Fruit fly (Drosophila melanogaster) whole organism, embryonic: Measurements from ENCODE around the gene Rpt6.
A peak's percentile ranks its signal among the peaks of the same experiment; 100 is the strongest.

Source experiments
- Adf1 ChIP-seq: fragments of 200-800 bp; sonication (Bioruptor generic); IDR thresholded peaks from 2 replicates; pipeline ENCODE4 v1.3.6; 2022; ENCODE audit warnings: missing biosample characterization, missing genetic modification characterization
- CG10959 ChIP-seq: fragments of 200-800 bp; sonication (Bioruptor generic); IDR thresholded peaks from 2 replicates; pipeline ENCODE4 v1.3.6; 2022; ENCODE audit warnings: missing biosample characterization, missing genetic modification characterization
- CG11696 ChIP-seq: fragments of 200-800 bp; sonication (Bioruptor generic); IDR thresholded peaks from 2 replicates; pipeline ENCODE4 v1.3.6; 2022; ENCODE audit warnings: missing biosample characterization, missing genetic modification characterization
- CG12104 ChIP-seq: fragments of 200-800 bp; sonication (Bioruptor generic); optimal IDR thresholded peaks from 3 replicates; lab custom pipeline; 2016; ENCODE audit warnings: missing biosample characterization, missing genetic modification characterization
- CG12942 ChIP-seq: fragments of 200-800 bp; sonication (Bioruptor generic); optimal IDR thresholded peaks from 3 replicates; lab custom pipeline; 2016; ENCODE audit warnings: missing biosample characterization, missing genetic modification characterization
- CG15696 ChIP-seq: fragments of 200-800 bp; sonication (Bioruptor generic); optimal IDR thresholded peaks from 2 replicates; lab custom pipeline; 2019; ENCODE audit warnings: missing biosample characterization, mild to moderate bottlenecking, missing genetic modification characterization, moderate library complexity
- CG17186 ChIP-seq: fragments of 200-800 bp; sonication (Bioruptor generic); optimal IDR thresholded peaks from 3 replicates; lab custom pipeline; 2017; ENCODE audit warnings: missing biosample characterization, missing genetic modification reagents, missing genetic modification characterization
- CG2678 ChIP-seq: fragments of 200-800 bp; sonication (Bioruptor generic); optimal IDR thresholded peaks from 3 replicates; lab custom pipeline; 2019; ENCODE audit warnings: missing biosample characterization, mild to moderate bottlenecking, missing genetic modification characterization, moderate library complexity
- CG31224 ChIP-seq: fragments of 200-800 bp; sonication (Bioruptor generic); IDR thresholded peaks from 2 replicates; pipeline ENCODE4 v1.3.6; 2022; ENCODE audit warnings: missing biosample characterization, missing genetic modification characterization
- CG33213 ChIP-seq: fragments of 200-800 bp; sonication (Bioruptor generic); optimal IDR thresholded peaks from 3 replicates; lab custom pipeline; 2016; ENCODE audit warnings: missing biosample characterization, missing genetic modification characterization
- CG33557 ChIP-seq: fragments of 200-800 bp; sonication (Bioruptor generic); optimal IDR thresholded peaks from 2 replicates; lab custom pipeline; 2019; ENCODE audit warnings: missing biosample characterization, mild to moderate bottlenecking, missing genetic modification characterization, moderate library complexity
- CG6272 ChIP-seq: fragments of 200-800 bp; sonication (Bioruptor generic); IDR thresholded peaks from 2 replicates; pipeline ENCODE4 v1.3.6; 2022; ENCODE audit warnings: missing biosample characterization, missing genetic modification characterization
- CG7357 ChIP-seq: fragments of 200-800 bp; sonication (Bioruptor generic); IDR thresholded peaks from 3 replicates; pipeline ENCODE4 v1.3.6; 2022; ENCODE audit warnings: missing biosample characterization, missing genetic modification characterization
- CG8281 ChIP-seq: fragments of 200-800 bp; sonication (Bioruptor generic); optimal IDR thresholded peaks from 2 replicates; lab custom pipeline; 2018; ENCODE audit warnings: missing biosample characterization, mild to moderate bottlenecking, missing genetic modification characterization, moderate library complexity
- CG8388 ChIP-seq: fragments of 200-800 bp; sonication (Bioruptor generic); optimal IDR thresholded peaks from 2 replicates; lab custom pipeline; 2019; ENCODE audit warnings: missing biosample characterization, mild to moderate bottlenecking, missing genetic modification characterization, moderate library complexity
- CG9609 ChIP-seq: fragments of 200-800 bp; sonication (Bioruptor generic); optimal IDR thresholded peaks from 3 replicates; lab custom pipeline; 2016; ENCODE audit warnings: missing biosample characterization, missing genetic modification characterization
- E2f2 ChIP-seq: fragments of 200-800 bp; sonication (Bioruptor generic); IDR thresholded peaks from 2 replicates; pipeline ENCODE4 v1.3.6; 2022; ENCODE audit warnings: missing biosample characterization, missing genetic modification characterization
- HLH3B ChIP-seq: fragments of 200-800 bp; sonication (Bioruptor generic); IDR thresholded peaks from 2 replicates; pipeline ENCODE4 v1.3.6; 2022; ENCODE audit warnings: missing biosample characterization, missing genetic modification characterization
- HLH54F ChIP-seq: fragments of 200-800 bp; sonication (Bioruptor generic); optimal IDR thresholded peaks from 3 replicates; lab custom pipeline; 2016; ENCODE audit warnings: missing biosample characterization, missing genetic modification characterization
- Hmx ChIP-seq: fragments of 200-800 bp; sonication (Bioruptor generic); optimal IDR thresholded peaks from 2 replicates; lab custom pipeline; 2016; ENCODE audit warnings: missing biosample characterization, missing genetic modification characterization
- Hr51 ChIP-seq, 2 experiments: fragments of 200-800 bp; sonication (Bioruptor generic); optimal IDR thresholded peaks; 2 replicates in 1 of 2; 3 replicates in 1 of 2; lab custom pipeline; 2016 to 2018; ENCODE audit warnings: missing biosample characterization in 2 of 2, missing genetic modification characterization in 2 of 2, mild to moderate bottlenecking in 1 of 2, moderate library complexity in 1 of 2
- Rx ChIP-seq: fragments of 200-800 bp; sonication (Bioruptor generic); IDR thresholded peaks from 2 replicates; pipeline ENCODE4 v1.3.6; 2022; ENCODE audit warnings: missing biosample characterization, missing genetic modification characterization
- Spps ChIP-seq: fragments of 200-800 bp; sonication (Bioruptor generic); optimal IDR thresholded peaks from 2 replicates; lab custom pipeline; 2018; ENCODE audit warnings: missing biosample characterization, mild to moderate bottlenecking, missing genetic modification characterization
- cwo ChIP-seq: fragments of 200-800 bp; sonication (Bioruptor generic); optimal IDR thresholded peaks from 3 replicates; lab custom pipeline; 2017; ENCODE audit warnings: missing biosample characterization, missing genetic modification characterization, mild to moderate bottlenecking, moderate library complexity, missing genetic modification reagents
- dimm ChIP-seq: fragments of 200-800 bp; sonication (Bioruptor generic); IDR thresholded peaks from 2 replicates; pipeline ENCODE4 v1.3.6; 2022; ENCODE audit warnings: missing biosample characterization, missing genetic modification characterization
- fu2 ChIP-seq: fragments of 200-800 bp; sonication (Bioruptor generic); optimal IDR thresholded peaks from 2 replicates; lab custom pipeline; 2016; ENCODE audit warnings: missing biosample characterization, missing genetic modification characterization
- hb ChIP-seq: fragments of 200-800 bp; sonication (Bioruptor generic); IDR thresholded peaks from 3 replicates; pipeline ENCODE4 v1.3.6; 2022; ENCODE audit warnings: missing biosample characterization, missing genetic modification characterization; ENCODE audit not compliant: partially characterized antibody
- hth ChIP-seq: fragments of >200 bp; optimal IDR thresholded peaks from 2 replicates; lab custom pipeline; 2017; ENCODE audit warnings: inconsistent platforms
- kay ChIP-seq: fragments of 200-800 bp; sonication (Bioruptor generic); optimal IDR thresholded peaks from 2 replicates; lab custom pipeline; 2016; ENCODE audit warnings: missing biosample characterization, missing genetic modification characterization
- nau ChIP-seq: fragments of 200-800 bp; sonication (Bioruptor generic); optimal IDR thresholded peaks from 3 replicates; lab custom pipeline; 2017; ENCODE audit warnings: missing biosample characterization, mild to moderate bottlenecking, missing genetic modification characterization, missing genetic modification reagents
- nerfin-2 ChIP-seq: fragments of 200-800 bp; sonication (Bioruptor generic); IDR thresholded peaks from 2 replicates; pipeline ENCODE4 v1.3.6; 2022; ENCODE audit warnings: missing biosample characterization, missing genetic modification characterization; ENCODE audit not compliant: partially characterized antibody
- otp ChIP-seq: fragments of 200-800 bp; sonication (Bioruptor generic); IDR thresholded peaks from 3 replicates; pipeline ENCODE4, ENCODE4 v1.3.6; 2022; ENCODE audit warnings: missing biosample characterization, missing genetic modification characterization
- pfk ChIP-seq: fragments of 200-800 bp; sonication (Bioruptor generic); optimal IDR thresholded peaks from 2 replicates; lab custom pipeline; 2018; ENCODE audit warnings: missing biosample characterization, mild to moderate bottlenecking, missing genetic modification characterization, moderate library complexity
- sima ChIP-seq: fragments of 200-800 bp; sonication (Bioruptor generic); optimal IDR thresholded peaks from 2 replicates; lab custom pipeline; 2016; ENCODE audit warnings: missing biosample characterization, missing genetic modification characterization
- ssp ChIP-seq: fragments of 200-800 bp; sonication (Bioruptor generic); IDR thresholded peaks from 2 replicates; pipeline ENCODE4 v1.3.6; 2022; ENCODE audit warnings: missing biosample characterization, missing genetic modification characterization
- tap ChIP-seq: fragments of 200-800 bp; optimal IDR thresholded peaks from 3 replicates; lab custom pipeline; 2019; ENCODE audit warnings: missing biosample characterization, mild to moderate bottlenecking, missing genetic modification characterization, moderate library complexity
- tx ChIP-seq: fragments of 200-800 bp; sonication (Bioruptor generic); optimal IDR thresholded peaks from 2 replicates; lab custom pipeline; 2016; ENCODE audit warnings: missing biosample characterization, missing genetic modification characterization
- wek ChIP-seq: fragments of 200-800 bp; sonication (Bioruptor generic); optimal IDR thresholded peaks from 3 replicates; lab custom pipeline; 2018; ENCODE audit warnings: missing biosample characterization, mild to moderate bottlenecking, missing genetic modification characterization, moderate library complexity
- zen ChIP-seq: fragments of 200-800 bp; sonication (Bioruptor generic); optimal IDR thresholded peaks from 3 replicates; lab custom pipeline; 2018; ENCODE audit warnings: missing biosample characterization, mild to moderate bottlenecking, missing genetic modification characterization, moderate library complexity

The Rpt6 gene

DNA sequence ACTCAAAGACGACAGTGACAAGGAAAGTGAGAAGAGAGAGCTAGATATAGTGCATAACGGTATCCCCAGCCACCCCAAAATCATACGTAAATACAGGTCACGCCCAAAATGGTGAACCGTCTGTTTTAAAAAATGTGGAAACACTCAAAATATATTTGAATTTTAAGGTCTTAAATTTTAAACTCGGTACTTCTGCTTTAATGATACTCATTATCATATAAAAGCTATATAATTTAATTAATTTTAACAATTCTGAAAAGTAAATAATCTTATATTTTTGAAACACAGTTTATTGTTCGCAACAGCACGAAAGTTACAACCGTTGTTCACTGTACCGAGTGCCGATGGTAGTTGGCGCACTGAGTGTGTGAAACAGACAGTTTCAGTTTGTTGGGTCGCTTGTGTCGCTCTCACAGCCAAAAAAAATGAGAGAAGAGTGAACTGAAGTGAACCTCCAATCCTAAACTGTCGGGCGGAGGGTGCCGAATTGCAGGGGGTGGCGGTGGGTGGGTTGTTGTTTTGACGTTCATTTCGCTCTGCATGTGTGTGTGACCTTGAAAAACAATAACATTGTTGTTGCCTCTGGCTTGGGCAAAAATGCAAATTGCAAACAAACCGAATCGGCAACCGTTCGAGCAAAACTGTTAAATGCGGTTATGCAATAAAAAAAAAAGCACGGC, 50.6 kb downstream of the Rpt6 start (continued):
- TF ChIP-seq E2f2 = peak; percentile 69
- peak; percentile 70 for TF ChIP-seq Adf1 (GFP tag; lab: Robert Waterston, UW)
- TF ChIP-seq CG2678 (tag; lab: Kevin White, UChicago) = peak; percentile 97
- TF ChIP-seq hb (GFP tag; lab: Robert Waterston, UW) = no peak
- peak; percentile 57; the same call in 2 of the 3 replicates for TF ChIP-seq otp (GFP tag; lab: Robert Waterston, UW)
- TF ChIP-seq CG8281 (tag; lab: Kevin White, UChicago) = peak; percentile 77
- TF ChIP-seq CG33213 (GFP tag; lab: Kevin White, UChicago) = peak; percentile 31
- peak; percentile 20 to 94 for TF ChIP-seq Hr51 (GFP tag; optimal IDR thresholded peaks at IDR 0.05; lab: Kevin White, UChicago)
- peak; percentile 87 for TF ChIP-seq HLH3B (GFP tag; lab: Robert Waterston, UW)
- TF ChIP-seq CG15696 = peak; percentile 83
- TF ChIP-seq CG17186 (GFP tag; lab: Kevin White, UChicago) = peak; percentile 33
- TF ChIP-seq cwo (GFP tag; lab: Kevin White, UChicago) = peak; percentile 91
- TF ChIP-seq dimm (GFP tag; lab: Robert Waterston, UW) = peak; percentile 72
- peak; percentile 74 for TF ChIP-seq zen (tag; lab: Kevin White, UChicago)
- TF ChIP-seq CG12942 (GFP tag; lab: Kevin White, UChicago) = peak; percentile 77
- peak; percentile 43 for TF ChIP-seq wek
- TF ChIP-seq nerfin-2 (GFP tag; lab: Robert Waterston, UW) = no peak
- TF ChIP-seq HLH54F (GFP tag; lab: Kevin White, UChicago) = peak; percentile 42
- 0 out of 2 replicates have a peak, but pooled peaks have one; percentile 32 for TF ChIP-seq CG11696 (GFP tag; lab: Robert Waterston, UW)
- peak; percentile 85 for TF ChIP-seq CG12104 (GFP tag; lab: Kevin White, UChicago)
- TF ChIP-seq CG31224 (GFP tag; lab: Robert Waterston, UW) = peak; percentile 74
- TF ChIP-seq Rx = no peak; the same call in none of the 2 replicates
- peak; percentile 91 for TF ChIP-seq tap (tag; lab: Kevin White, UChicago)
- no peak for TF ChIP-seq hth (lab: Kevin White, UChicago)
- TF ChIP-seq nau (GFP tag; lab: Kevin White, UChicago) = peak; percentile 90
- no peak for TF ChIP-seq Hmx (GFP tag; lab: Kevin White, UChicago)
- peak; percentile 80 for TF ChIP-seq kay (GFP tag; lab: Kevin White, UChicago)
- peak; percentile 59 for TF ChIP-seq CG10959 (GFP tag; lab: Robert Waterston, UW)
- peak; percentile 2 for TF ChIP-seq pfk (GFP tag; lab: Kevin White, UChicago)
- peak; percentile 17 for TF ChIP-seq CG9609 (GFP tag; lab: Kevin White, UChicago)
- TF ChIP-seq sima (GFP tag; lab: Kevin White, UChicago) = no peak
- no peak for TF ChIP-seq fu2 (GFP tag; lab: Kevin White, UChicago)
- peak; percentile 79 for TF ChIP-seq ssp (GFP tag; lab: Robert Waterston, UW)
- no peak for TF ChIP-seq tx
- TF ChIP-seq CG7357 = peak; percentile 82; the same call in 2 of the 3 replicates
- TF ChIP-seq Spps (tag; lab: Kevin White, UChicago) = peak; percentile 78
- TF ChIP-seq CG8388 (GFP tag; lab: Kevin White, UChicago) = peak; percentile 92
- peak; percentile 85 for TF ChIP-seq CG33557 (GFP tag; lab: Kevin White, UChicago)
- TF ChIP-seq CG6272 (GFP tag; lab: Robert Waterston, UW) = peak; percentile 73
